Worm (Caenorhabditis elegans): ENCODE results near the gene F09E10.5.
A peak's percentile ranks its signal among the peaks of the same experiment; 100 is the strongest.

The F09E10.5 gene

ce11 chrX:1453770-1454169 lies 40.4 kb downstream of the F09E10.5 start, which contains the start of gene cebp-1:
Gene cebp-1 (minus strand): TSS chrX:1453868.
- no peak for TF ChIP-seq unc-62 (GFP tag; optimal IDR thresholded peaks at IDR 0.05)
- no peak for TF ChIP-seq cnd-1 (tag; optimal IDR thresholded peaks at IDR 0.05)
- no peak for TF ChIP-seq sptf-1 (tag; optimal IDR thresholded peaks at IDR 0.05)
- no peak for TF ChIP-seq lsy-2 (tag; optimal IDR thresholded peaks at IDR 0.05)
- TF ChIP-seq lin-32 (GFP tag; optimal IDR thresholded peaks at IDR 0.05): no peak
- no peak for TF ChIP-seq ham-2 (GFP tag; optimal IDR thresholded peaks at IDR 0.05)
- TF ChIP-seq mls-2 (tag; optimal IDR thresholded peaks at IDR 0.05): no peak
- TF ChIP-seq flh-1 (GFP tag; optimal IDR thresholded peaks at IDR 0.05): no peak
- no peak for TF ChIP-seq ceh-83 (GFP tag; optimal IDR thresholded peaks at IDR 0.05)
- no peak for TF ChIP-seq elt-1 (tag; optimal IDR thresholded peaks at IDR 0.05; ENCODE audit: borderline replicate concordance, insufficient read depth)
- TF ChIP-seq pha-4 (tag; optimal IDR thresholded peaks at IDR 0.05): no peak
- TF ChIP-seq nhr-76 (tag; optimal IDR thresholded peaks at IDR 0.05): no peak
- no peak for TF ChIP-seq snpc-4 (tag; optimal IDR thresholded peaks at IDR 0.05)
- no peak for TF ChIP-seq mab-5 (tag; optimal IDR thresholded peaks at IDR 0.05)
- TF ChIP-seq sem-2 (GFP tag; optimal IDR thresholded peaks at IDR 0.05): no peak

ce11 chrX:1451816-1452602 lies 42.1 kb downstream of the F09E10.5 start:
- TF ChIP-seq ceh-43 (GFP tag; optimal IDR thresholded peaks at IDR 0.05) (no peak), unc-39 (tag; optimal IDR thresholded peaks at IDR 0.05) (no peak), ham-2 (GFP tag; optimal IDR thresholded peaks at IDR 0.05) (no peak), nhr-28 (tag; optimal IDR thresholded peaks at IDR 0.05) (no peak), cnd-1 (tag; optimal IDR thresholded peaks at IDR 0.05) (no peak), blmp-1 (tag; optimal IDR thresholded peaks at IDR 0.05) (no peak), mab-5 (tag; optimal IDR thresholded peaks at IDR 0.05) (no peak), nhr-76 (tag; optimal IDR thresholded peaks at IDR 0.05) (no peak), nhr-2 (tag; optimal IDR thresholded peaks at IDR 0.05) (no peak), nhr-12 (tag; optimal IDR thresholded peaks at IDR 0.05) (no peak), ceh-83 (GFP tag; optimal IDR thresholded peaks at IDR 0.05) (no peak), lin-13 (tag; optimal IDR thresholded peaks at IDR 0.05) (no peak), flh-1 (GFP tag; optimal IDR thresholded peaks at IDR 0.05) (no peak), unc-62 (GFP tag; optimal IDR thresholded peaks at IDR 0.05) (no peak), elt-1 (tag; optimal IDR thresholded peaks at IDR 0.05; ENCODE audit: borderline replicate concordance, insufficient read depth) (no peak), ztf-11 (tag; optimal IDR thresholded peaks at IDR 0.05) (no peak), elt-3 (tag; optimal IDR thresholded peaks at IDR 0.05) (no peak), drap-1 (GFP tag; optimal IDR thresholded peaks at IDR 0.05) (no peak), snpc-4 (tag; optimal IDR thresholded peaks at IDR 0.05) (no peak)

ce11 chrX:1451240-1451639 lies 42.9 kb downstream of the F09E10.5 start:
- TF ChIP-seq zip-8 (tag; optimal IDR thresholded peaks at IDR 0.05) (no peak), hlh-1 (tag; optimal IDR thresholded peaks at IDR 0.05) (no peak), unc-39 (tag; optimal IDR thresholded peaks at IDR 0.05) (no peak), bed-3 (GFP tag; optimal IDR thresholded peaks at IDR 0.05) (no peak), lin-32 (GFP tag; optimal IDR thresholded peaks at IDR 0.05) (no peak), nhr-28 (tag; optimal IDR thresholded peaks at IDR 0.05) (no peak), nhr-2 (tag; optimal IDR thresholded peaks at IDR 0.05) (no peak), ztf-11 (tag; optimal IDR thresholded peaks at IDR 0.05) (no peak), drap-1 (GFP tag; optimal IDR thresholded peaks at IDR 0.05) (no peak), flh-1 (GFP tag; optimal IDR thresholded peaks at IDR 0.05) (no peak), mls-2 (tag; optimal IDR thresholded peaks at IDR 0.05) (no peak)

- no peak for TF ChIP-seq mls-2 (tag; optimal IDR thresholded peaks at IDR 0.05)
- TF ChIP-seq lin-32 (GFP tag; optimal IDR thresholded peaks at IDR 0.05): no peak
- no peak for TF ChIP-seq flh-1 (GFP tag; optimal IDR thresholded peaks at IDR 0.05)
- TF ChIP-seq cnd-1 (tag; optimal IDR thresholded peaks at IDR 0.05): no peak
- TF ChIP-seq unc-62 (GFP tag; optimal IDR thresholded peaks at IDR 0.05): no peak
- no peak for TF ChIP-seq tbx-8 (GFP tag; optimal IDR thresholded peaks at IDR 0.05)
- peak; percentile 32 for TF ChIP-seq lin-13 (tag; optimal IDR thresholded peaks at IDR 0.05)
- TF ChIP-seq bed-3 (GFP tag; optimal IDR thresholded peaks at IDR 0.05): no peak
- TF ChIP-seq snpc-4 (tag; optimal IDR thresholded peaks at IDR 0.05): no peak
- TF ChIP-seq nhr-76 (tag; optimal IDR thresholded peaks at IDR 0.05): no peak
- TF ChIP-seq mab-5 (tag; optimal IDR thresholded peaks at IDR 0.05): no peak
- peak; percentile 38 for TF ChIP-seq hlh-1 (tag; optimal IDR thresholded peaks at IDR 0.05)
- peak; percentile 48 for TF ChIP-seq ham-2 (GFP tag; optimal IDR thresholded peaks at IDR 0.05)
- TF ChIP-seq sptf-1 (tag; optimal IDR thresholded peaks at IDR 0.05): no peak
- no peak for TF ChIP-seq elt-3 (tag; optimal IDR thresholded peaks at IDR 0.05)
- TF ChIP-seq ces-1 (GFP tag; optimal IDR thresholded peaks at IDR 0.05): peak; percentile 21
- TF ChIP-seq unc-120 (tag; optimal IDR thresholded peaks at IDR 0.05; ENCODE audit: poor library complexity, severe bottlenecking): no peak
- no peak for TF ChIP-seq nhr-2 (tag; optimal IDR thresholded peaks at IDR 0.05)
- peak; percentile 47 for TF ChIP-seq ceh-39 (tag; optimal IDR thresholded peaks at IDR 0.05)
- no peak for TF ChIP-seq nhr-28 (tag; optimal IDR thresholded peaks at IDR 0.05)
- TF ChIP-seq nhr-237 (tag; optimal IDR thresholded peaks at IDR 0.05): peak; percentile 10
- peak; percentile 59 for TF ChIP-seq mep-1 (tag; optimal IDR thresholded peaks at IDR 0.05)
- peak; percentile 28 for TF ChIP-seq lsy-2 (tag; optimal IDR thresholded peaks at IDR 0.05)
- no peak for TF ChIP-seq pha-4 (tag; optimal IDR thresholded peaks at IDR 0.05)
These were observed 43.8 kb downstream of the F09E10.5 start, which contains the start of gene W05H7.1 for ce11 chrX:1450352-1450818. Gene W05H7.1 (plus strand): TSS chrX:1450768.

Measured in whole organism, mixed stage, embryonic.